Fruit fly (Drosophila melanogaster) whole organism, embryonic: Measurements from ENCODE around the gene CG13893.

Experiments
- ATbp ChIP-seq: fragments of 200-800 bp; sonication (Bioruptor generic); optimal IDR thresholded peaks from 2 replicates; lab custom pipeline; 2017; ENCODE audit warnings: missing biosample characterization, mild to moderate bottlenecking, missing genetic modification characterization, missing genetic modification reagents
- Antp ChIP-seq: fragments of 200-800 bp; sonication (Bioruptor generic); optimal IDR thresholded peaks from 3 replicates; lab custom pipeline; 2016; ENCODE audit warnings: missing biosample characterization, missing genetic modification characterization
- Asciz ChIP-seq: fragments of 200-800 bp; sonication (Bioruptor generic); optimal IDR thresholded peaks from 2 replicates; lab custom pipeline; 2017; ENCODE audit warnings: missing biosample characterization, mild to moderate bottlenecking, missing genetic modification characterization, missing genetic modification reagents
- BEAF-32 ChIP-seq: fragments of 200-800 bp; sonication (Bioruptor generic); optimal IDR thresholded peaks from 3 replicates; lab custom pipeline; 2017; ENCODE audit warnings: missing biosample characterization, missing genetic modification characterization, mild to moderate bottlenecking, moderate library complexity, missing genetic modification reagents
- CG10209 ChIP-seq: fragments of 200-800 bp; sonication (Bioruptor generic); optimal IDR thresholded peaks from 3 replicates; lab custom pipeline; 2017; ENCODE audit warnings: missing biosample characterization, mild to moderate bottlenecking, missing genetic modification characterization, missing genetic modification reagents
- CG10431 ChIP-seq: fragments of 200-800 bp; sonication (Bioruptor generic); optimal IDR thresholded peaks from 3 replicates; lab custom pipeline; 2018; ENCODE audit warnings: missing biosample characterization, mild to moderate bottlenecking, missing genetic modification characterization
- CG11560 ChIP-seq: fragments of 200-800 bp; sonication (Bioruptor generic); IDR thresholded peaks from 3 replicates; pipeline ENCODE4 v1.3.6; 2022; ENCODE audit warnings: missing biosample characterization, missing genetic modification characterization
- CG11695 ChIP-seq: fragments of 200-800 bp; sonication (Bioruptor generic); IDR thresholded peaks from 3 replicates; pipeline ENCODE4 v1.3.6; 2022; ENCODE audit warnings: missing biosample characterization, missing genetic modification characterization
- CG13775 ChIP-seq: fragments of 200-800 bp; sonication (Bioruptor generic); optimal IDR thresholded peaks from 3 replicates; lab custom pipeline; 2017; ENCODE audit warnings: missing biosample characterization, mild to moderate bottlenecking, missing genetic modification characterization
- CG14014 ChIP-seq: fragments of 200-800 bp; sonication (Bioruptor generic); IDR thresholded peaks from 2 replicates; pipeline ENCODE4 v1.3.6; 2022; ENCODE audit warnings: missing biosample characterization, missing genetic modification characterization
- CG15269 ChIP-seq: fragments of 200-800 bp; sonication (Bioruptor generic); optimal IDR thresholded peaks from 2 replicates; lab custom pipeline; 2018; ENCODE audit warnings: missing biosample characterization, mild to moderate bottlenecking, missing genetic modification characterization, moderate library complexity
- CG1529 ChIP-seq: fragments of 200-800 bp; sonication (Bioruptor generic); optimal IDR thresholded peaks from 3 replicates; lab custom pipeline; 2018; ENCODE audit warnings: missing biosample characterization, missing genetic modification characterization
- CG1602 ChIP-seq: fragments of 200-800 bp; sonication (Bioruptor generic); optimal IDR thresholded peaks from 3 replicates; lab custom pipeline; 2016; ENCODE audit warnings: missing biosample characterization, missing genetic modification characterization
- CG17328 ChIP-seq: fragments of 200-800 bp; sonication (Bioruptor generic); IDR thresholded peaks from 2 replicates; pipeline ENCODE4 v1.3.6; 2022; ENCODE audit warnings: missing biosample characterization, missing genetic modification characterization
- CG17802 ChIP-seq: fragments of 200-800 bp; sonication (Bioruptor generic); optimal IDR thresholded peaks from 2 replicates; lab custom pipeline; 2018; ENCODE audit warnings: missing biosample characterization, mild to moderate bottlenecking, missing genetic modification characterization, moderate library complexity
- CG1792 ChIP-seq: fragments of 200-800 bp; sonication (Bioruptor generic); optimal IDR thresholded peaks from 2 replicates; lab custom pipeline; 2016; ENCODE audit warnings: missing biosample characterization, missing genetic modification characterization
- CG31388 ChIP-seq: fragments of 200-800 bp; sonication (Bioruptor generic); optimal IDR thresholded peaks from 2 replicates; lab custom pipeline; 2016; ENCODE audit warnings: missing biosample characterization, missing genetic modification characterization
- CG31441 ChIP-seq: fragments of 200-800 bp; sonication (Bioruptor generic); IDR thresholded peaks from 2 replicates; pipeline ENCODE4 v1.3.6; 2022; ENCODE audit warnings: missing biosample characterization, missing genetic modification characterization
- CG32772 ChIP-seq: fragments of 200-800 bp; sonication (Bioruptor generic); IDR thresholded peaks from 2 replicates; pipeline ENCODE4 v1.3.6; 2022; ENCODE audit warnings: missing biosample characterization, missing genetic modification characterization
- CG4707 ChIP-seq: fragments of 200-800 bp; sonication (Bioruptor generic); optimal IDR thresholded peaks from 2 replicates; lab custom pipeline; 2018; ENCODE audit warnings: missing biosample characterization, mild to moderate bottlenecking, missing genetic modification characterization, moderate library complexity
- Chrac-16 ChIP-seq: fragments of 200-800 bp; sonication (Bioruptor generic); optimal IDR thresholded peaks from 3 replicates; lab custom pipeline; 2016; ENCODE audit warnings: missing biosample characterization, missing genetic modification characterization
- Dbx ChIP-seq: fragments of 200-800 bp; sonication (Bioruptor generic); IDR thresholded peaks from 3 replicates; pipeline ENCODE4 v1.3.6; 2022; ENCODE audit warnings: missing biosample characterization, missing genetic modification characterization
- Hand ChIP-seq: fragments of 200-800 bp; sonication (Bioruptor generic); optimal IDR thresholded peaks from 2 replicates; lab custom pipeline; 2017; ENCODE audit warnings: mild to moderate bottlenecking, missing biosample characterization, missing genetic modification reagents, missing genetic modification characterization
- Mrtf ChIP-seq: fragments of 200-800 bp; sonication (Bioruptor generic); IDR thresholded peaks from 3 replicates; pipeline ENCODE4 v1.3.6; 2022; ENCODE audit warnings: missing biosample characterization, missing genetic modification characterization
- Nf-YB ChIP-seq: fragments of 200-800 bp; sonication (Bioruptor generic); optimal IDR thresholded peaks from 3 replicates; lab custom pipeline; 2019; ENCODE audit warnings: missing biosample characterization, mild to moderate bottlenecking, missing genetic modification characterization, moderate library complexity
- Trl ChIP-seq, 3 experiments: fragments of >200 bp in 2 of 3; fragments of 200-800 bp in 1 of 3; sonication (Bioruptor generic) in 1 of 3; optimal IDR thresholded peaks; 2 replicates in 1 of 3; 3 replicates in 2 of 3; lab custom pipeline; 2016 to 2017; ENCODE audit warnings: missing biosample characterization in 1 of 3, missing genetic modification characterization in 1 of 3
- abd-A ChIP-seq: fragments of 200-800 bp; sonication (Bioruptor generic); optimal IDR thresholded peaks from 3 replicates; lab custom pipeline; 2019; ENCODE audit warnings: missing biosample characterization, mild to moderate bottlenecking, missing genetic modification characterization, moderate library complexity
- ara ChIP-seq: fragments of 200-800 bp; sonication (Bioruptor generic); IDR thresholded peaks from 2 replicates; pipeline ENCODE4 v1.3.6; 2022; ENCODE audit warnings: missing biosample characterization, missing genetic modification characterization
- bowl ChIP-seq: fragments of 200-800 bp; sonication (Bioruptor generic); IDR thresholded peaks from 2 replicates; pipeline ENCODE4 v1.3.6; 2022; ENCODE audit warnings: missing biosample characterization, missing genetic modification characterization
- br ChIP-seq: fragments of >200 bp; optimal IDR thresholded peaks from 2 replicates; lab custom pipeline; 2017
- cato ChIP-seq: fragments of 200-800 bp; sonication (Bioruptor generic); optimal IDR thresholded peaks from 2 replicates; lab custom pipeline; 2016; ENCODE audit warnings: missing biosample characterization, missing genetic modification characterization, borderline replicate concordance
- dimm ChIP-seq: fragments of 200-800 bp; sonication (Bioruptor generic); IDR thresholded peaks from 2 replicates; pipeline ENCODE4 v1.3.6; 2022; ENCODE audit warnings: missing biosample characterization, missing genetic modification characterization
- dmrt99B ChIP-seq: fragments of 200-800 bp; sonication (Bioruptor generic); optimal IDR thresholded peaks from 2 replicates; lab custom pipeline; 2018; ENCODE audit warnings: missing biosample characterization, mild to moderate bottlenecking, missing genetic modification characterization, moderate library complexity
- emc ChIP-seq: fragments of 200-800 bp; sonication (Bioruptor generic); optimal IDR thresholded peaks from 2 replicates; lab custom pipeline; 2016; ENCODE audit warnings: missing biosample characterization, missing genetic modification characterization
- ems ChIP-seq: fragments of 200-800 bp; sonication (Bioruptor generic); optimal IDR thresholded peaks from 3 replicates; lab custom pipeline; 2016; ENCODE audit warnings: missing biosample characterization, missing genetic modification characterization
- eve ChIP-seq, 2 experiments: fragments of >200 bp; optimal IDR thresholded peaks; 2 replicates each; lab custom pipeline; 2017; ENCODE audit warnings: missing biosample characterization in 2 of 2, missing genetic modification characterization in 2 of 2
- hbn ChIP-seq: fragments of 200-800 bp; sonication (Bioruptor generic); IDR thresholded peaks from 2 replicates; pipeline ENCODE4 v1.3.6; 2022; ENCODE audit warnings: missing biosample characterization, missing genetic modification characterization; ENCODE audit not compliant: partially characterized antibody
- hkb ChIP-seq, 2 experiments: fragments of 200-800 bp in 1 of 2; fragments of >200 bp in 1 of 2; sonication (Bioruptor generic) in 1 of 2; IDR thresholded peaks in 1 of 2; optimal IDR thresholded peaks in 1 of 2; 2 replicates each; pipeline versions ENCODE4 v1.3.6 to Lab custom; 2017 to 2022; ENCODE audit warnings: missing biosample characterization in 1 of 2, missing genetic modification characterization in 1 of 2
- kay ChIP-seq: fragments of 200-800 bp; sonication (Bioruptor generic); optimal IDR thresholded peaks from 2 replicates; lab custom pipeline; 2016; ENCODE audit warnings: missing biosample characterization, missing genetic modification characterization
- oc ChIP-seq: fragments of 200-800 bp; sonication (Bioruptor generic); optimal IDR thresholded peaks from 2 replicates; lab custom pipeline; 2018; ENCODE audit warnings: missing biosample characterization, mild to moderate bottlenecking, missing genetic modification characterization, moderate library complexity
- pan ChIP-seq, 4 experiments: fragments of >200 bp in 3 of 4; fragments of 200-800 bp in 1 of 4; sonication (Bioruptor generic) in 1 of 4; optimal IDR thresholded peaks in 3 of 4; IDR thresholded peaks in 1 of 4; 2 replicates each; pipeline versions ENCODE4 v1.3.6 to Lab custom; 2017 to 2022; ENCODE audit warnings: missing biosample characterization in 2 of 4, missing genetic modification characterization in 2 of 4, mixed read lengths in 1 of 4
- pho ChIP-seq: fragments of 200-800 bp; sonication (Bioruptor generic); optimal IDR thresholded peaks from 2 replicates; lab custom pipeline; 2016; ENCODE audit warnings: missing biosample characterization, missing genetic modification characterization
- prd ChIP-seq, 3 experiments: fragments of >200 bp in 2 of 3; fragments of 200-800 bp in 1 of 3; sonication (Bioruptor generic) in 1 of 3; optimal IDR thresholded peaks in 2 of 3; IDR thresholded peaks in 1 of 3; 2 replicates in 2 of 3; 3 replicates in 1 of 3; pipeline versions ENCODE4 v1.3.6 to Lab custom; 2017 to 2022; ENCODE audit warnings: missing biosample characterization in 1 of 3, missing genetic modification characterization in 1 of 3
- rib ChIP-seq: fragments of 200-800 bp; sonication (Bioruptor generic); IDR thresholded peaks from 2 replicates; pipeline ENCODE4 v1.3.6; 2022; ENCODE audit warnings: missing biosample characterization, missing genetic modification characterization
- slou ChIP-seq: fragments of 200-800 bp; sonication (Bioruptor generic); optimal IDR thresholded peaks from 3 replicates; lab custom pipeline; 2016; ENCODE audit warnings: missing biosample characterization, missing genetic modification characterization
- tna ChIP-seq: fragments of 200-800 bp; sonication (Bioruptor generic); IDR thresholded peaks from 2 replicates; pipeline ENCODE4 v1.3.6; 2022; ENCODE audit warnings: missing biosample characterization, missing genetic modification characterization; ENCODE audit not compliant: partially characterized antibody
- zfh1 ChIP-seq: fragments of 200-800 bp; sonication (Bioruptor generic); IDR thresholded peaks from 3 replicates; pipeline ENCODE4 v1.3.6; 2022; ENCODE audit warnings: missing biosample characterization, missing genetic modification characterization

The CG13893 gene

dm6 chr3L:621097-621967 is 17.5 kb upstream of the CG13893 start (continued):
- peak; percentile 57 for TF ChIP-seq ATbp (GFP tag; lab: Kevin White, UChicago)
- TF ChIP-seq pho (GFP tag; lab: Kevin White, UChicago): no peak
- peak; percentile 89 for TF ChIP-seq Chrac-16 (GFP tag; lab: Kevin White, UChicago)
- TF ChIP-seq zfh1 (GFP tag; lab: Robert Waterston, UW): peak; percentile 92
- peak; percentile 69 for TF ChIP-seq Nf-YB
- TF ChIP-seq Antp: peak; percentile 54
- TF ChIP-seq CG11560 (tag; lab: Robert Waterston, UW): no peak
- no peak for TF ChIP-seq tna (GFP tag; lab: Robert Waterston, UW)
- no peak for TF ChIP-seq emc (GFP tag; lab: Kevin White, UChicago)
- no peak for TF ChIP-seq Trl (optimal IDR thresholded peaks at IDR 0.05; lab: Kevin White, UChicago)
- peak; percentile 69 for TF ChIP-seq Trl (GFP tag; optimal IDR thresholded peaks at IDR 0.05; lab: Kevin White, UChicago)
- no peak for TF ChIP-seq slou (GFP tag; lab: Kevin White, UChicago)
- TF ChIP-seq CG4707 (GFP tag; lab: Kevin White, UChicago): peak; percentile 75
- peak; percentile 64 for TF ChIP-seq kay (GFP tag; lab: Kevin White, UChicago)
- peak; percentile 47; the same call in 1 of the 3 replicates for TF ChIP-seq CG11695 (GFP tag; lab: Robert Waterston, UW)
- peak; percentile 49 for TF ChIP-seq CG10431 (GFP tag; lab: Kevin White, UChicago)
- no peak for TF ChIP-seq CG14014
- peak; percentile 22 for TF ChIP-seq CG1792 (GFP tag; lab: Kevin White, UChicago)
- no peak for TF ChIP-seq bowl
- TF ChIP-seq CG15269 (tag; lab: Kevin White, UChicago): peak; percentile 44
- TF ChIP-seq CG31388 (GFP tag; lab: Kevin White, UChicago): peak; percentile 53
- TF ChIP-seq CG32772 (GFP tag; lab: Robert Waterston, UW): peak; percentile 58
- TF ChIP-seq CG10209 (GFP tag; lab: Kevin White, UChicago): peak; percentile 83
- no peak for TF ChIP-seq rib (GFP tag; lab: Robert Waterston, UW)
- TF ChIP-seq br (lab: Kevin White, UChicago): no peak
- peak; percentile 51; the same call in 1 of the 2 replicates for TF ChIP-seq dimm (GFP tag; lab: Robert Waterston, UW)
- peak; percentile 83 to 89 for TF ChIP-seq eve (GFP tag; optimal IDR thresholded peaks at IDR 0.05; lab: Kevin White, UChicago)
- no peak for TF ChIP-seq abd-A (tag; lab: Kevin White, UChicago)
- no peak for TF ChIP-seq BEAF-32 (GFP tag; lab: Kevin White, UChicago)
- TF ChIP-seq CG31441 (GFP tag; lab: Robert Waterston, UW): peak; percentile 90
- TF ChIP-seq CG1529: peak; percentile 82
- TF ChIP-seq dmrt99B: peak; percentile 69
- TF ChIP-seq CG17328 (GFP tag; lab: Robert Waterston, UW): peak; percentile 89
- peak; percentile 91 for TF ChIP-seq ara (GFP tag; lab: Robert Waterston, UW)
- TF ChIP-seq Asciz (GFP tag; lab: Kevin White, UChicago): peak; percentile 64
- TF ChIP-seq CG1602 (GFP tag; lab: Kevin White, UChicago): peak; percentile 82
- peak; percentile 80 for TF ChIP-seq oc (tag; lab: Kevin White, UChicago)
- TF ChIP-seq CG13775 (GFP tag; lab: Kevin White, UChicago): peak; percentile 86
- TF ChIP-seq CG17802 (tag; lab: Kevin White, UChicago): peak; percentile 31
- no peak for TF ChIP-seq Mrtf
- peak; percentile 46 for TF ChIP-seq cato (GFP tag; lab: Kevin White, UChicago)
- TF ChIP-seq hkb (optimal IDR thresholded peaks at IDR 0.05; lab: Kevin White, UChicago): no peak
- TF ChIP-seq hkb (GFP tag; IDR thresholded peaks at IDR 0.05; lab: Robert Waterston, UW): peak; percentile 48; the same call in 1 of the 2 replicates
- no peak for TF ChIP-seq prd (optimal IDR thresholded peaks at IDR 0.05; lab: Kevin White, UChicago)
- peak; percentile 95 for TF ChIP-seq prd (GFP tag; IDR thresholded peaks at IDR 0.05; lab: Robert Waterston, UW)
- TF ChIP-seq Dbx (GFP tag; lab: Robert Waterston, UW): no peak
- peak; percentile 59 for TF ChIP-seq ems (GFP tag; lab: Kevin White, UChicago)
- no peak for TF ChIP-seq Hand (GFP tag; lab: Kevin White, UChicago)
- TF ChIP-seq hbn (GFP tag; lab: Robert Waterston, UW): no peak
- TF ChIP-seq pan (optimal IDR thresholded peaks at IDR 0.05; lab: Kevin White, UChicago): no peak
- TF ChIP-seq pan (GFP tag; optimal IDR thresholded peaks at IDR 0.05 in 1 of 2, IDR thresholded peaks at IDR 0.05 in 1 of 2): peak in 1 of 2 experiments; percentile 49
